Worm (Caenorhabditis elegans) whole organism, young adult: ENCODE data around the gene E04F6.8.

Source experiments
- F57A8.1 ChIP-seq: fragments of 200-800 bp; sonication (Bioruptor generic); optimal IDR thresholded peaks from 2 replicates; lab custom pipeline; 2018; ENCODE audit warnings: mild to moderate bottlenecking, missing genetic modification characterization, moderate library complexity, missing compliant biosample characterization
- rec-8 ChIP-seq, 2 experiments: sonication (generic microtip); optimal IDR thresholded peaks; 2 replicates each; lab custom pipeline; 2016; ENCODE audit warnings: mild to moderate bottlenecking in 2 of 2, missing genetic modification characterization in 2 of 2, missing genetic modification reagents in 2 of 2, missing genotype in 2 of 2, missing biosample characterization in 1 of 2, missing compliant biosample characterization in 1 of 2, moderate library complexity in 1 of 2

- no peak for TF ChIP-seq F57A8.1 (GFP tag; lab: Kevin White, UChicago)
- TF ChIP-seq rec-8 (tag; optimal IDR thresholded peaks at IDR 0.05; lab: Kevin White, UChicago): no peak
Measured at ce11 chrII:7187110-7187509, 24.1 kb downstream of the E04F6.8 start, which contains the start of gene C27H5.6.
